Fruit fly (Drosophila melanogaster) whole organism, embryonic: ENCODE measurements around the gene CG14024.
A peak's percentile ranks its signal among the peaks of the same experiment; 100 is the strongest.

Experiments used
- Blimp-1 ChIP-seq: fragments of 200-800 bp; sonication (Bioruptor generic); optimal IDR thresholded peaks from 3 replicates; lab custom pipeline; 2018; ENCODE audit warnings: missing biosample characterization, missing genetic modification characterization, mild to moderate bottlenecking, moderate library complexity, missing genetic modification reagents
- CG10543 ChIP-seq: fragments of 200-800 bp; sonication (Bioruptor generic); optimal IDR thresholded peaks from 3 replicates; lab custom pipeline; 2017; ENCODE audit warnings: missing biosample characterization, mild to moderate bottlenecking, missing genetic modification characterization, moderate library complexity
- CG11085 ChIP-seq: fragments of 200-800 bp; sonication (Bioruptor generic); IDR thresholded peaks from 2 replicates; pipeline ENCODE4 v1.3.6; 2022; ENCODE audit warnings: missing biosample characterization, missing genetic modification characterization
- CG13287 ChIP-seq: fragments of 200-800 bp; sonication (Bioruptor generic); IDR thresholded peaks from 2 replicates; pipeline ENCODE4 v1.3.6; 2022; ENCODE audit warnings: missing biosample characterization, missing genetic modification characterization; ENCODE audit not compliant: partially characterized antibody
- CG13424 ChIP-seq: fragments of 200-800 bp; sonication (Bioruptor generic); optimal IDR thresholded peaks from 2 replicates; lab custom pipeline; 2019; ENCODE audit warnings: missing biosample characterization, mild to moderate bottlenecking, missing genetic modification characterization, moderate library complexity
- CG14710 ChIP-seq: fragments of 200-800 bp; sonication (Bioruptor generic); optimal IDR thresholded peaks from 3 replicates; lab custom pipeline; 2019; ENCODE audit warnings: missing biosample characterization, mild to moderate bottlenecking, missing genetic modification characterization, moderate library complexity
- CG15601 ChIP-seq: fragments of 200-800 bp; sonication (Bioruptor generic); optimal IDR thresholded peaks from 3 replicates; lab custom pipeline; 2019; ENCODE audit warnings: missing biosample characterization, mild to moderate bottlenecking, missing genetic modification characterization, moderate library complexity
- CG17359 ChIP-seq: fragments of 200-800 bp; sonication (Bioruptor generic); optimal IDR thresholded peaks from 3 replicates; lab custom pipeline; 2018; ENCODE audit warnings: missing biosample characterization, mild to moderate bottlenecking, missing genetic modification characterization, moderate library complexity
- CG17361 ChIP-seq: fragments of 200-800 bp; sonication (Bioruptor generic); IDR thresholded peaks from 3 replicates; pipeline ENCODE4 v1.3.6; 2022; ENCODE audit warnings: missing biosample characterization, missing genetic modification characterization
- CG18599 ChIP-seq: fragments of 200-800 bp; sonication (Bioruptor generic); optimal IDR thresholded peaks from 3 replicates; lab custom pipeline; 2017; ENCODE audit warnings: missing biosample characterization, missing genetic modification characterization, mild to moderate bottlenecking, moderate library complexity, missing genetic modification reagents
- CG18619 ChIP-seq: fragments of 200-800 bp; sonication (Bioruptor generic); optimal IDR thresholded peaks from 3 replicates; lab custom pipeline; 2017; ENCODE audit warnings: missing biosample characterization, mild to moderate bottlenecking, missing genetic modification characterization
- CG31365 ChIP-seq: fragments of 200-800 bp; sonication (Bioruptor generic); optimal IDR thresholded peaks from 2 replicates; lab custom pipeline; 2018; ENCODE audit warnings: missing biosample characterization, mild to moderate bottlenecking, missing genetic modification characterization
- CG4282 ChIP-seq: fragments of 200-800 bp; sonication (Bioruptor generic); optimal IDR thresholded peaks from 2 replicates; lab custom pipeline; 2016; ENCODE audit warnings: missing biosample characterization, missing genetic modification characterization
- CG4820 ChIP-seq: fragments of 200-800 bp; sonication (Bioruptor generic); optimal IDR thresholded peaks from 3 replicates; lab custom pipeline; 2016; ENCODE audit warnings: missing biosample characterization, missing genetic modification characterization
- CG7372 ChIP-seq: fragments of 200-800 bp; sonication (Bioruptor generic); IDR thresholded peaks from 2 replicates; pipeline ENCODE4 v1.3.6; 2022; ENCODE audit warnings: missing biosample characterization, missing genetic modification characterization
- CG7928 ChIP-seq: fragments of 200-800 bp; sonication (Bioruptor generic); optimal IDR thresholded peaks from 2 replicates; lab custom pipeline; 2017; ENCODE audit warnings: missing biosample characterization, mild to moderate bottlenecking, missing genetic modification characterization
- CG8765 ChIP-seq: fragments of 200-800 bp; sonication (Bioruptor generic); IDR thresholded peaks from 2 replicates; pipeline ENCODE4 v1.3.6; 2022; ENCODE audit warnings: missing biosample characterization, missing genetic modification characterization
- CG9797 ChIP-seq: fragments of 200-800 bp; sonication (Bioruptor generic); optimal IDR thresholded peaks from 3 replicates; lab custom pipeline; 2018; ENCODE audit warnings: missing biosample characterization, mild to moderate bottlenecking, missing genetic modification characterization
- CHES-1-like ChIP-seq: fragments of 200-800 bp; sonication (Bioruptor generic); optimal IDR thresholded peaks from 2 replicates; lab custom pipeline; 2016; ENCODE audit warnings: missing biosample characterization, missing genetic modification characterization
- D ChIP-seq, 2 experiments: fragments of 200-800 bp in 1 of 2; fragments of >200 bp in 1 of 2; sonication (Bioruptor generic) in 1 of 2; optimal IDR thresholded peaks; 2 replicates in 1 of 2; 3 replicates in 1 of 2; lab custom pipeline; 2017; ENCODE audit warnings: mild to moderate bottlenecking in 1 of 2, missing biosample characterization in 1 of 2, missing genetic modification characterization in 1 of 2, missing genetic modification reagents in 1 of 2
- Dip2 ChIP-seq: fragments of 200-800 bp; sonication (Bioruptor generic); IDR thresholded peaks from 2 replicates; pipeline ENCODE4 v1.3.6; 2022; ENCODE audit warnings: missing biosample characterization, missing genetic modification characterization
- HmgD ChIP-seq: fragments of 200-800 bp; sonication (Bioruptor generic); optimal IDR thresholded peaks from 3 replicates; lab custom pipeline; 2016; ENCODE audit warnings: missing biosample characterization, missing genetic modification characterization
- Hr51 ChIP-seq, 2 experiments: fragments of 200-800 bp; sonication (Bioruptor generic); optimal IDR thresholded peaks; 2 replicates in 1 of 2; 3 replicates in 1 of 2; lab custom pipeline; 2016 to 2018; ENCODE audit warnings: missing biosample characterization in 2 of 2, missing genetic modification characterization in 2 of 2, mild to moderate bottlenecking in 1 of 2, moderate library complexity in 1 of 2
- Hsf ChIP-seq: fragments of 200-800 bp; sonication (Bioruptor generic); optimal IDR thresholded peaks from 3 replicates; lab custom pipeline; 2016; ENCODE audit warnings: missing biosample characterization, missing genetic modification characterization
- Kr ChIP-seq: fragments of 200-800 bp; sonication (Bioruptor generic); optimal IDR thresholded peaks from 2 replicates; lab custom pipeline; 2017; ENCODE audit warnings: missing biosample characterization, mild to moderate bottlenecking, missing genetic modification characterization
- Max ChIP-seq: fragments of 200-800 bp; sonication (Bioruptor generic); optimal IDR thresholded peaks from 2 replicates; lab custom pipeline; 2016; ENCODE audit warnings: missing biosample characterization, mild to moderate bottlenecking, missing genetic modification characterization
- Meics ChIP-seq: fragments of 200-800 bp; sonication (Bioruptor generic); optimal IDR thresholded peaks from 2 replicates; lab custom pipeline; 2017; ENCODE audit warnings: missing biosample characterization, mild to moderate bottlenecking, missing genetic modification characterization
- Mrtf ChIP-seq: fragments of 200-800 bp; sonication (Bioruptor generic); IDR thresholded peaks from 3 replicates; pipeline ENCODE4 v1.3.6; 2022; ENCODE audit warnings: missing biosample characterization, missing genetic modification characterization
- Sin3A ChIP-seq: fragments of >200 bp; optimal IDR thresholded peaks from 2 replicates; lab custom pipeline; 2018
- Usf ChIP-seq: fragments of 200-800 bp; sonication (Bioruptor generic); optimal IDR thresholded peaks from 2 replicates; lab custom pipeline; 2017; ENCODE audit warnings: missing genotype, missing biosample characterization, missing genetic modification characterization
- YL-1 ChIP-seq: fragments of 200-800 bp; sonication (Bioruptor generic); optimal IDR thresholded peaks from 3 replicates; lab custom pipeline; 2017; ENCODE audit warnings: missing biosample characterization, mild to moderate bottlenecking, missing genetic modification characterization
- ap ChIP-seq: fragments of 200-800 bp; sonication (Bioruptor generic); IDR thresholded peaks from 2 replicates; pipeline ENCODE4 v1.3.6; 2022; ENCODE audit warnings: missing biosample characterization, missing genetic modification characterization
- bbx ChIP-seq: fragments of 200-800 bp; sonication (Bioruptor generic); IDR thresholded peaks from 2 replicates; pipeline ENCODE4 v1.3.6; 2022; ENCODE audit warnings: missing biosample characterization, missing genetic modification characterization; ENCODE audit not compliant: partially characterized antibody
- bigmax ChIP-seq: fragments of 200-800 bp; sonication (Bioruptor generic); optimal IDR thresholded peaks from 2 replicates; lab custom pipeline; 2018; ENCODE audit warnings: missing biosample characterization, mild to moderate bottlenecking, missing genetic modification characterization
- cato ChIP-seq: fragments of 200-800 bp; sonication (Bioruptor generic); optimal IDR thresholded peaks from 2 replicates; lab custom pipeline; 2016; ENCODE audit warnings: missing biosample characterization, missing genetic modification characterization, borderline replicate concordance
- caup ChIP-seq: fragments of 200-800 bp; sonication (Bioruptor generic); optimal IDR thresholded peaks from 3 replicates; lab custom pipeline; 2017; ENCODE audit warnings: missing biosample characterization, mild to moderate bottlenecking, missing genetic modification characterization, moderate library complexity; ENCODE audit not compliant: severe bottlenecking
- chn ChIP-seq: fragments of 200-800 bp; sonication (Bioruptor generic); optimal IDR thresholded peaks from 2 replicates; lab custom pipeline; 2016; ENCODE audit warnings: missing biosample characterization, missing genetic modification characterization
- disco-r ChIP-seq: fragments of 200-800 bp; sonication (Bioruptor generic); optimal IDR thresholded peaks from 2 replicates; lab custom pipeline; 2016; ENCODE audit warnings: missing biosample characterization, missing genetic modification characterization
- fd64A ChIP-seq: fragments of 200-800 bp; sonication (Bioruptor generic); optimal IDR thresholded peaks from 3 replicates; lab custom pipeline; 2018; ENCODE audit warnings: missing biosample characterization, mild to moderate bottlenecking, missing genetic modification characterization
- gfzf ChIP-seq: fragments of 200-800 bp; sonication (Bioruptor generic); optimal IDR thresholded peaks from 2 replicates; lab custom pipeline; 2016; ENCODE audit warnings: missing biosample characterization, mild to moderate bottlenecking, missing genetic modification characterization, moderate library complexity
- hb ChIP-seq: fragments of 200-800 bp; sonication (Bioruptor generic); IDR thresholded peaks from 3 replicates; pipeline ENCODE4 v1.3.6; 2022; ENCODE audit warnings: missing biosample characterization, missing genetic modification characterization; ENCODE audit not compliant: partially characterized antibody
- lilli ChIP-seq: fragments of 200-800 bp; sonication (Bioruptor generic); optimal IDR thresholded peaks from 3 replicates; lab custom pipeline; 2016; ENCODE audit warnings: missing biosample characterization, missing genetic modification characterization
- lola ChIP-seq, 3 experiments: fragments of >200 bp in 2 of 3; fragments of 200-800 bp in 1 of 3; sonication (Bioruptor generic) in 1 of 3; optimal IDR thresholded peaks; 2 replicates each; lab custom pipeline; 2017 to 2019; ENCODE audit warnings: missing biosample characterization in 3 of 3, missing genetic modification characterization in 3 of 3, mild to moderate bottlenecking in 1 of 3, moderate library complexity in 1 of 3
- pan ChIP-seq, 4 experiments: fragments of >200 bp in 3 of 4; fragments of 200-800 bp in 1 of 4; sonication (Bioruptor generic) in 1 of 4; optimal IDR thresholded peaks in 3 of 4; IDR thresholded peaks in 1 of 4; 2 replicates each; pipeline versions ENCODE4 v1.3.6 to Lab custom; 2017 to 2022; ENCODE audit warnings: missing biosample characterization in 2 of 4, missing genetic modification characterization in 2 of 4, mixed read lengths in 1 of 4
- row ChIP-seq: fragments of 200-800 bp; sonication (Bioruptor generic); IDR thresholded peaks from 3 replicates; pipeline ENCODE4 v1.3.6; 2022; ENCODE audit warnings: missing biosample characterization, missing genetic modification characterization
- sob ChIP-seq: fragments of 200-800 bp; sonication (Bioruptor generic); IDR thresholded peaks from 2 replicates; pipeline ENCODE4 v1.3.6; 2022; ENCODE audit warnings: missing biosample characterization, missing genetic modification characterization

Gene CG14024

DNA sequence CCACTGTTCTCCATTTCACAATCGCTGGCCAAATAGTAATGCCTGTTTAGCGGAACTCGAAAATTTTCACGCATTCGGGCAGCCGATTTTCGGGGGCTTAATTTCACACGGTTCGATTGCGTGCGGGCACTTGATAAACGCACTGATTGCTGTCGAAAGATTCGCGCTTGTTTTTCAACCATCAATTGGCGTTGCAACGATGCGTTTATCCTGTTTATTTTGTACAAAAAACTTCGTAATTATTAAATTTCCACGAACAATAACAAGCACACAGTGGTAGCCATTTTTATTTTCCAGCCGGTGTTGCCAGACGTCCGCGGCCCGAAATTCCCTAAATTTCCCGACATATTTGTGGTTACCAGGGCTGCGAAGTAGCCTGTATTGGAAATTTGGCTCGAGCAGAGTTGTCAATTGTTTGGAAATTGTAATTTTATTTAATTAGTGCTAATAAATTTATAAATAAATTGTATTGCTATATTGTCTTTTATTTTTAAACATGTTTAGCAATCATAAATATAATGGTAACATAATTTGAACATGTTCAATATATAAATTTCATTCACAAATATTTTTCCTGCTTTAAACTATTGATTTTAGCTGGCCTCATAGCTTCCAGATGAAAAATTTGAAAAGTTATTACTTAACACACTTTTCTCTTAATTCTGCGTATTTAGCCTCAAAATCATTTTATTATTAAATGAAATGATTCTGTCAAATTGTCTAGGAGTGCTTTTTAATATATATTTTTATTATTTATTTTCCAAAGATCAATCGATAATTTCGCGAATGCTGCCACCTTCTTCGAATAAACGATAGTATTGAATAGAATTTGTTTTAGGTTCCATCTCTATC is 11.9 kb upstream of the CG14024 start, which contains the start of the genes Ncoa6 and cype (continued):
- TF ChIP-seq CG11085 (GFP tag; lab: Robert Waterston, UW): peak; percentile 40; the same call in 1 of the 2 replicates
- peak; percentile 8 for TF ChIP-seq Sin3A (lab: Kevin White, UChicago)
- no peak for TF ChIP-seq bigmax (GFP tag; lab: Kevin White, UChicago)
- peak; percentile 77 for TF ChIP-seq CG13424 (tag; lab: Kevin White, UChicago)
- peak; percentile 87 for TF ChIP-seq CG13287
- TF ChIP-seq Kr: no peak
- TF ChIP-seq Max (GFP tag; lab: Kevin White, UChicago): no peak
- no peak for TF ChIP-seq D (optimal IDR thresholded peaks at IDR 0.05; lab: Kevin White, UChicago)
- no peak for TF ChIP-seq D (GFP tag; optimal IDR thresholded peaks at IDR 0.05; lab: Kevin White, UChicago)
- TF ChIP-seq CG31365 (tag; lab: Kevin White, UChicago): no peak
- peak; percentile 4 for TF ChIP-seq caup (GFP tag; lab: Kevin White, UChicago)
- peak; percentile 45 for TF ChIP-seq CG17359 (tag; lab: Kevin White, UChicago)
- TF ChIP-seq pan (optimal IDR thresholded peaks at IDR 0.05; lab: Kevin White, UChicago): no peak
- peak in 1 of 2 experiments; percentile 33 for TF ChIP-seq pan (GFP tag; optimal IDR thresholded peaks at IDR 0.05 in 1 of 2, IDR thresholded peaks at IDR 0.05 in 1 of 2)
- TF ChIP-seq CG4282: no peak
- peak in 1 of 3 experiments; percentile 33 for TF ChIP-seq lola (GFP tag; optimal IDR thresholded peaks at IDR 0.05; lab: Kevin White, UChicago)
- TF ChIP-seq CG18599 (GFP tag; lab: Kevin White, UChicago): peak; percentile 49
- peak; percentile 92 for TF ChIP-seq CG8765 (GFP tag; lab: Robert Waterston, UW)
- peak; percentile 39 for TF ChIP-seq Blimp-1
- no peak for TF ChIP-seq disco-r (GFP tag; lab: Kevin White, UChicago)
- TF ChIP-seq CG17361 (GFP tag; lab: Robert Waterston, UW): peak; percentile 79
- peak; percentile 80 for TF ChIP-seq gfzf (GFP tag; lab: Kevin White, UChicago)
- TF ChIP-seq sob (GFP tag; lab: Robert Waterston, UW): 0 out of 2 replicates have a peak, but pooled peaks have one; percentile 40
- TF ChIP-seq fd64A: no peak
- TF ChIP-seq CG4820 (GFP tag; lab: Kevin White, UChicago): peak; percentile 17
- TF ChIP-seq lilli (GFP tag; lab: Kevin White, UChicago): peak; percentile 45
- TF ChIP-seq Meics (GFP tag; lab: Kevin White, UChicago): peak; percentile 67
- TF ChIP-seq CG15601: peak; percentile 42
- TF ChIP-seq Hr51 (GFP tag; optimal IDR thresholded peaks at IDR 0.05; lab: Kevin White, UChicago): peak in 1 of 2 experiments; percentile 66
- peak; percentile 48 for TF ChIP-seq YL-1 (GFP tag; lab: Kevin White, UChicago)
- peak; percentile 6 for TF ChIP-seq chn (GFP tag; lab: Kevin White, UChicago)
- TF ChIP-seq row (GFP tag; lab: Robert Waterston, UW): peak; percentile 84
- TF ChIP-seq CG10543 (GFP tag; lab: Kevin White, UChicago): peak; percentile 68
- peak; percentile 60; the same call in 1 of the 3 replicates for TF ChIP-seq hb (GFP tag; lab: Robert Waterston, UW)
- TF ChIP-seq CG7372 (GFP tag; lab: Robert Waterston, UW): no peak
- TF ChIP-seq CG14710 (tag; lab: Kevin White, UChicago): peak; percentile 69
- TF ChIP-seq Mrtf (GFP tag; lab: Robert Waterston, UW): no peak
- TF ChIP-seq bbx: peak; percentile 84
- TF ChIP-seq CG7928 (GFP tag; lab: Kevin White, UChicago): peak; percentile 90
- TF ChIP-seq Usf (GFP tag; lab: Kevin White, UChicago): no peak
- TF ChIP-seq CG9797: peak; percentile 71
- TF ChIP-seq Dip2 (GFP tag; lab: Robert Waterston, UW): no peak
- TF ChIP-seq cato (GFP tag; lab: Kevin White, UChicago): no peak
- TF ChIP-seq CG18619 (GFP tag; lab: Kevin White, UChicago): peak; percentile 24
- TF ChIP-seq Hsf (GFP tag; lab: Kevin White, UChicago): peak; percentile 37
- TF ChIP-seq HmgD (GFP tag; lab: Kevin White, UChicago): no peak
- TF ChIP-seq CHES-1-like (GFP tag; lab: Kevin White, UChicago): no peak
- no peak for TF ChIP-seq ap (GFP tag; lab: Robert Waterston, UW)
